Worm (Caenorhabditis elegans): ENCODE data around the gene osm-3.

The osm-3 gene

ce11 chrIV:3797442-3797841, 3.4 kb downstream of the osm-3 start:
- TF ChIP-seq snpc-1.1 (tag; optimal IDR thresholded peaks at IDR 0.05; ENCODE audit: insufficient read depth), result no peak
- TF ChIP-seq zfh-2 (GFP tag; conservative IDR thresholded peaks at IDR 0.05), result peak; percentile 64; the same call in 1 of the 2 replicates

- no peak for TF ChIP-seq nhr-90 (tag; optimal IDR thresholded peaks at IDR 0.05)
- TF ChIP-seq akir-1 (GFP tag; optimal IDR thresholded peaks at IDR 0.05), result no peak
- TF ChIP-seq F22D6.2 (tag; optimal IDR thresholded peaks at IDR 0.05), result no peak
- TF ChIP-seq let-607 (tag; optimal IDR thresholded peaks at IDR 0.05), result no peak
- no peak for TF ChIP-seq snpc-4 (GFP tag; optimal IDR thresholded peaks at IDR 0.05)
- TF ChIP-seq snpc-4 (tag; optimal IDR thresholded peaks at IDR 0.05), result no peak
- TF ChIP-seq lir-1 (GFP tag; conservative IDR thresholded peaks at IDR 0.05), result no peak
- no peak for TF ChIP-seq mxl-1 (tag; optimal IDR thresholded peaks at IDR 0.05)
- no peak for TF ChIP-seq nhr-179 (tag; optimal IDR thresholded peaks at IDR 0.05)
- TF ChIP-seq F37B4.10 (GFP tag; IDR thresholded peaks at IDR 0.05), result no peak
- no peak for TF ChIP-seq tbp1 (GFP tag; optimal IDR thresholded peaks at IDR 0.05)
- no peak for TF ChIP-seq atf-7 (tag; optimal IDR thresholded peaks at IDR 0.05)
- no peak for TF ChIP-seq bed-1 (GFP tag; IDR thresholded peaks at IDR 0.05)
- TF ChIP-seq B0019.2 (GFP tag; conservative IDR thresholded peaks at IDR 0.05), result no peak
- TF ChIP-seq die-1 (tag; optimal IDR thresholded peaks at IDR 0.05), result no peak
Observed at ce11 chrIV:3794437-3794836, 6.4 kb downstream of the osm-3 start, which contains the start of gene K09B3.1. Gene K09B3.1, plus strand, starts transcription at chrIV:3794737.

ce11 chrIV:3783910-3784309, 16.9 kb downstream of the osm-3 start, which contains the start of gene glct-6:
Gene glct-6, plus strand, starts transcription at chrIV:3784210.
- TF ChIP-seq F33H1.4 (GFP tag; IDR thresholded peaks at IDR 0.05) (no peak), rcor-1 (GFP tag; IDR thresholded peaks at IDR 0.05) (no peak), chd-7 (tag; optimal IDR thresholded peaks at IDR 0.05) (no peak), ztf-6 (GFP tag; IDR thresholded peaks at IDR 0.05) (no peak), B0336.3 (GFP tag; IDR thresholded peaks at IDR 0.05) (no peak), tlf-1 (GFP tag; optimal IDR thresholded peaks at IDR 0.05) (no peak), ceh-91 (GFP tag; IDR thresholded peaks at IDR 0.05) (no peak), dpl-1 (GFP tag; optimal IDR thresholded peaks at IDR 0.05) (no peak), rec-8 (tag; optimal IDR thresholded peaks at IDR 0.05) (no peak), egrh-3 (GFP tag; IDR thresholded peaks at IDR 0.05) (no peak), hlh-12 (tag; optimal IDR thresholded peaks at IDR 0.05) (no peak), snpc-1.3 (tag; optimal IDR thresholded peaks at IDR 0.05; ENCODE audit: insufficient read depth) (no peak), hmg-20 (GFP tag; IDR thresholded peaks at IDR 0.05) (no peak), C06A6.2 (GFP tag; conservative IDR thresholded peaks at IDR 0.05) (no peak), madf-3 (GFP tag; IDR thresholded peaks at IDR 0.05) (no peak), somi-1 (GFP tag; optimal IDR thresholded peaks at IDR 0.05) (no peak), tbx-9 (tag; optimal IDR thresholded peaks at IDR 0.05; ENCODE audit: borderline replicate concordance) (no peak), ztf-18 (tag; optimal IDR thresholded peaks at IDR 0.05) (no peak)

ce11 chrIV:3781539-3781938, 19.3 kb downstream of the osm-3 start:
- TF ChIP-seq sptf-2 (GFP tag; optimal IDR thresholded peaks at IDR 0.05) (no peak), dpl-1 (GFP tag; optimal IDR thresholded peaks at IDR 0.05) (no peak), madf-3 (GFP tag; IDR thresholded peaks at IDR 0.05) (no peak), madf-6 (GFP tag; IDR thresholded peaks at IDR 0.05) (no peak), F55B11.4 (tag; optimal IDR thresholded peaks at IDR 0.05; ENCODE audit: borderline replicate concordance, insufficient read depth) (no peak), attf-6 (GFP tag; IDR thresholded peaks at IDR 0.05) (no peak), snpc-3.4 (tag; optimal IDR thresholded peaks at IDR 0.05) (no peak), F37B4.10 (GFP tag; IDR thresholded peaks at IDR 0.05) (no peak), nfya-2 (GFP tag; IDR thresholded peaks at IDR 0.05) (no peak), K11D2.4 (GFP tag; IDR thresholded peaks at IDR 0.05) (no peak), lin-54 (GFP tag; optimal IDR thresholded peaks at IDR 0.05) (no peak), ztf-3 (GFP tag; optimal IDR thresholded peaks at IDR 0.05) (no peak), sdz-38 (tag; optimal IDR thresholded peaks at IDR 0.05) (no peak), tbp1 (GFP tag; optimal IDR thresholded peaks at IDR 0.05) (no peak), cebp-2 (GFP tag; IDR thresholded peaks at IDR 0.05) (no peak)

All from whole organism, young adult.